Fruit fly (Drosophila melanogaster): ENCODE measurements around the gene CG8360.

CG8360 gene

DNA sequence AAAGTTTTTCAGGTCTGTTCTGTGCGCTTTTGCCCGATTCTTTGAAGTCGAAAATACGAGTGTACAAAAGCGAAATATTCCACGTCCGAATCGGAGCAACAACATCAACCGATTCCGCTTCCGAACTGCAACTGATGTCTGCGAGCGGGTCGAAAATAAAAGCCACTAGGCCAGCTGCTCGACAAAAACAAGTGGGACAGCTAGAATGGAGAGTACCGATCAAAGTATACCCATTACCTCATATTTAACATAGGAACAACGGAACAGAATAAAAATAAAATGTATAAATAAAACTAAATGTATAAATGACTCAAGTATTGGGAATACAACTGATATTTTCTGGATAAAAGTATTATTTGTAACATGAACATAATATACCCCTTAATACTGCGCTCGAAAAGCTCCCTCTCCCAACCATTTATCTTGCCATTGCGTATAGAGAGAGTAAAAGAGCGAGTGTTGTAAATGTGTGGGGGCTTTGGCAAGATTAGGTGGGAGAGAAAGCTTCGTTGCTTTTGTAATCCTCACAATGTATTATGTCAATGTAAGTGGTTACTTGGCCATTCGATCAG, 7.7 kb upstream of the CG8360 start, which contains the start of gene SLC5A11 (continued):
- TF ChIP-seq pum (GFP tag; optimal IDR thresholded peaks at IDR 0.05): peak; percentile 97
- TF ChIP-seq CG12659 (GFP tag; optimal IDR thresholded peaks at IDR 0.05): peak; percentile 96
- peak; percentile 97 for TF ChIP-seq CG34422 (GFP tag; IDR thresholded peaks at IDR 0.05)
- TF ChIP-seq NFAT (GFP tag; IDR thresholded peaks at IDR 0.05): peak; percentile 91
- TF ChIP-seq kay (GFP tag; optimal IDR thresholded peaks at IDR 0.05): peak; percentile 82
- peak; percentile 89 for TF ChIP-seq gcm2 (GFP tag; optimal IDR thresholded peaks at IDR 0.05)
- peak; percentile 47 for TF ChIP-seq BEAF-32 (GFP tag; optimal IDR thresholded peaks at IDR 0.05)
- TF ChIP-seq CG6654 (GFP tag; optimal IDR thresholded peaks at IDR 0.05): peak; percentile 74
- peak; percentile 99 for TF ChIP-seq CG5245 (GFP tag; optimal IDR thresholded peaks at IDR 0.05)
- TF ChIP-seq ab (GFP tag; optimal IDR thresholded peaks at IDR 0.05): peak; percentile 42
- peak; percentile 96 for TF ChIP-seq gsb (GFP tag; IDR thresholded peaks at IDR 0.05)
- TF ChIP-seq al (GFP tag; IDR thresholded peaks at IDR 0.05): peak; percentile 95
- TF ChIP-seq Sry-β (GFP tag; optimal IDR thresholded peaks at IDR 0.05): peak; percentile 44
- no peak for TF ChIP-seq nerfin-2 (GFP tag; IDR thresholded peaks at IDR 0.05; ENCODE audit: partially characterized antibody)
- TF ChIP-seq CG42726 (GFP tag; IDR thresholded peaks at IDR 0.05; ENCODE audit: partially characterized antibody): 0 out of 2 replicates have a peak, but pooled peaks have one; percentile 55
- peak; percentile 87 for TF ChIP-seq Chrac-16 (GFP tag; optimal IDR thresholded peaks at IDR 0.05)
- no peak for TF ChIP-seq CG2129 (GFP tag; IDR thresholded peaks at IDR 0.05; ENCODE audit: partially characterized antibody)
- peak; percentile 22 for TF ChIP-seq NC2α (GFP tag; optimal IDR thresholded peaks at IDR 0.05)
- TF ChIP-seq Hr51 (GFP tag; optimal IDR thresholded peaks at IDR 0.05): peak; percentile 98 to 100
- TF ChIP-seq Bgb (GFP tag; IDR thresholded peaks at IDR 0.05; ENCODE audit: partially characterized antibody): peak; percentile 38; the same call in 1 of the 2 replicates
- peak; percentile 70 for TF ChIP-seq schlank (tag; optimal IDR thresholded peaks at IDR 0.05)
- TF ChIP-seq pzg (GFP tag; optimal IDR thresholded peaks at IDR 0.05): peak; percentile 16
- TF ChIP-seq lov (optimal IDR thresholded peaks at IDR 0.05): no peak
- peak; percentile 87 for TF ChIP-seq lov (GFP tag; IDR thresholded peaks at IDR 0.05)
- TF ChIP-seq Ssrp (tag; optimal IDR thresholded peaks at IDR 0.05): peak; percentile 99
- peak; percentile 19 for TF ChIP-seq CG9797 (GFP tag; optimal IDR thresholded peaks at IDR 0.05)
- TF ChIP-seq CG15514 (GFP tag; optimal IDR thresholded peaks at IDR 0.05): peak; percentile 92
- peak; percentile 96 for TF ChIP-seq Asciz (GFP tag; optimal IDR thresholded peaks at IDR 0.05)
- TF ChIP-seq Hey (tag; optimal IDR thresholded peaks at IDR 0.05): peak; percentile 75
- TF ChIP-seq seq (GFP tag; IDR thresholded peaks at IDR 0.05): peak; percentile 100
- TF ChIP-seq fd102C (GFP tag; optimal IDR thresholded peaks at IDR 0.05): no peak
- TF ChIP-seq CG8281 (tag; optimal IDR thresholded peaks at IDR 0.05): peak; percentile 85
- peak; percentile 75 for TF ChIP-seq CG17186 (GFP tag; optimal IDR thresholded peaks at IDR 0.05)
- TF ChIP-seq nmo (GFP tag; optimal IDR thresholded peaks at IDR 0.05): peak; percentile 100
- TF ChIP-seq Bteb2 (GFP tag; optimal IDR thresholded peaks at IDR 0.05): peak; percentile 41
- TF ChIP-seq CG3281 (GFP tag; optimal IDR thresholded peaks at IDR 0.05): peak; percentile 96
- no peak for TF ChIP-seq Tbp (GFP tag; optimal IDR thresholded peaks at IDR 0.05)
- TF ChIP-seq cas (GFP tag; IDR thresholded peaks at IDR 0.05): peak; percentile 99
- TF ChIP-seq NC2β (GFP tag; optimal IDR thresholded peaks at IDR 0.05): peak; percentile 54
- TF ChIP-seq CG7786 (GFP tag; optimal IDR thresholded peaks at IDR 0.05): peak; percentile 78
- peak; percentile 97 for TF ChIP-seq otp (GFP tag; IDR thresholded peaks at IDR 0.05)
- TF ChIP-seq da (GFP tag; optimal IDR thresholded peaks at IDR 0.05): peak; percentile 23
- TF ChIP-seq dimm (GFP tag; IDR thresholded peaks at IDR 0.05): peak; percentile 95
- no peak for TF ChIP-seq hth (optimal IDR thresholded peaks at IDR 0.05)
- TF ChIP-seq Camta (GFP tag; optimal IDR thresholded peaks at IDR 0.05): peak; percentile 91
- TF ChIP-seq wor (GFP tag; IDR thresholded peaks at IDR 0.05): peak; percentile 82
- peak; percentile 92 for TF ChIP-seq GATAe (GFP tag; conservative IDR thresholded peaks at IDR 0.05)
- peak; percentile 98 for TF ChIP-seq CG1792 (GFP tag; optimal IDR thresholded peaks at IDR 0.05)
- no peak for TF ChIP-seq Scr (GFP tag; IDR thresholded peaks at IDR 0.05; ENCODE audit: partially characterized antibody)
- peak; percentile 73 for TF ChIP-seq CG9609 (GFP tag; optimal IDR thresholded peaks at IDR 0.05)
